1 fruit fly cellular context compared by ENCODE assay signal in genomic region chr3R:16337053-16337385, dm6.
TF ChIP-seq lines count a peak whose summit lies in the region.

No protein-coding gene starts in this region.

TF ChIP-seq in whole organism, embryonic, 481 proteins besides CTCF, POLR2A, EP300 and RAD21 (continued from another document and continues in another):
- TF ChIP-seq odd (GFP tag; optimal IDR thresholded peaks at IDR 0.05; lab: Kevin White, UChicago) (no peak), dmrt99B (tag; optimal IDR thresholded peaks at IDR 0.05; lab: Kevin White, UChicago) (peak; percentile 37), CG9727 (GFP tag; optimal IDR thresholded peaks at IDR 0.05; lab: Kevin White, UChicago) (peak; percentile 84), HLH3B (GFP tag; IDR thresholded peaks at IDR 0.05; lab: Robert Waterston, UW) (peak; percentile 36; the same call in 1 of the 2 replicates), Doc2 (GFP tag; IDR thresholded peaks at IDR 0.05; lab: Robert Waterston, UW) (no peak), Ets65A (GFP tag; lab: Kevin White, UChicago) (peak; percentile 3), GATAe (GFP tag; conservative IDR thresholded peaks at IDR 0.05; lab: Robert Waterston, UW) (no peak), CG8944 (GFP tag; optimal IDR thresholded peaks at IDR 0.05; lab: Kevin White, UChicago) (peak; percentile 59), pan (optimal IDR thresholded peaks at IDR 0.05; lab: Kevin White, UChicago) (no peak), pan (GFP tag; optimal IDR thresholded peaks at IDR 0.05 in 1 of 2, IDR thresholded peaks at IDR 0.05 in 1 of 2) (peak in 1 of 2 experiments; percentile 27), D (optimal IDR thresholded peaks at IDR 0.05; lab: Kevin White, UChicago) (peak; percentile 75), D (GFP tag; optimal IDR thresholded peaks at IDR 0.05; lab: Kevin White, UChicago) (peak; percentile 70), CG16813 (GFP tag; IDR thresholded peaks at IDR 0.05; lab: Robert Waterston, UW; ENCODE audit: partially characterized antibody) (no peak), CG10147 (GFP tag; optimal IDR thresholded peaks at IDR 0.05; lab: Kevin White, UChicago) (no peak), tup (GFP tag; optimal IDR thresholded peaks at IDR 0.05; lab: Kevin White, UChicago) (peak; percentile 16), Usf (GFP tag; optimal IDR thresholded peaks at IDR 0.05; lab: Kevin White, UChicago) (peak; percentile 28), row (GFP tag; IDR thresholded peaks at IDR 0.05; lab: Robert Waterston, UW) (peak; percentile 77), CG10274 (GFP tag; optimal IDR thresholded peaks at IDR 0.05; lab: Kevin White, UChicago) (peak; percentile 31), croc (GFP tag; conservative IDR thresholded peaks at IDR 0.05; lab: Robert Waterston, UW) (peak; percentile 50), CG9609 (GFP tag; optimal IDR thresholded peaks at IDR 0.05; lab: Kevin White, UChicago) (peak; percentile 55), zf30C (GFP tag; optimal IDR thresholded peaks at IDR 0.05; lab: Kevin White, UChicago) (peak; percentile 98), CG1647 (GFP tag; optimal IDR thresholded peaks at IDR 0.05; lab: Kevin White, UChicago) (peak; percentile 17), CG15696 (tag; optimal IDR thresholded peaks at IDR 0.05; lab: Kevin White, UChicago) (peak; percentile 88), eyg (GFP tag; optimal IDR thresholded peaks at IDR 0.05; lab: Kevin White, UChicago) (no peak), CG8765 (GFP tag; IDR thresholded peaks at IDR 0.05; lab: Robert Waterston, UW) (peak; percentile 79), her (GFP tag; optimal IDR thresholded peaks at IDR 0.05; lab: Kevin White, UChicago) (no peak), NK7.1 (GFP tag; optimal IDR thresholded peaks at IDR 0.05; lab: Kevin White, UChicago) (no peak), CG9215 (GFP tag; IDR thresholded peaks at IDR 0.05; lab: Robert Waterston, UW) (no peak), CG3726 (GFP tag; IDR thresholded peaks at IDR 0.05; lab: Robert Waterston, UW) (peak; percentile 65; the same call in 1 of the 3 replicates), sens (GFP tag; lab: Kevin White, UChicago) (peak; percentile 97), CG2712 (tag; optimal IDR thresholded peaks at IDR 0.05; lab: Kevin White, UChicago) (peak; percentile 85), dati (GFP tag; IDR thresholded peaks at IDR 0.05; lab: Robert Waterston, UW) (0 out of 2 replicates have a peak, but pooled peaks have one; percentile 27), CG31224 (GFP tag; IDR thresholded peaks at IDR 0.05; lab: Robert Waterston, UW) (no peak), CG17361 (GFP tag; IDR thresholded peaks at IDR 0.05; lab: Robert Waterston, UW) (peak; percentile 29; the same call in 1 of the 3 replicates), Stat92E (GFP tag; optimal IDR thresholded peaks at IDR 0.05; lab: Kevin White, UChicago) (peak in 1 of 3 experiments; percentile 25), CG4820 (GFP tag; optimal IDR thresholded peaks at IDR 0.05; lab: Kevin White, UChicago) (peak; percentile 61), Mes4 (GFP tag; optimal IDR thresholded peaks at IDR 0.05; lab: Kevin White, UChicago) (peak; percentile 12), dpn (GFP tag; optimal IDR thresholded peaks at IDR 0.05; lab: Kevin White, UChicago) (peak; percentile 18 to 30), CG3163 (GFP tag; optimal IDR thresholded peaks at IDR 0.05; lab: Kevin White, UChicago) (no peak), TFAM (GFP tag; optimal IDR thresholded peaks at IDR 0.05; lab: Kevin White, UChicago) (peak; percentile 4), CG6272 (GFP tag; IDR thresholded peaks at IDR 0.05; lab: Robert Waterston, UW) (0 out of 2 replicates have a peak, but pooled peaks have one; percentile 27), Hr3 (GFP tag; optimal IDR thresholded peaks at IDR 0.05; lab: Kevin White, UChicago) (peak; percentile 56), CG7839 (tag; optimal IDR thresholded peaks at IDR 0.05; lab: Kevin White, UChicago) (peak; percentile 57), MBD-R2 (GFP tag; IDR thresholded peaks at IDR 0.05; lab: Robert Waterston, UW) (no peak), az2 (GFP tag; optimal IDR thresholded peaks at IDR 0.05; lab: Kevin White, UChicago) (peak; percentile 62), CG12104 (GFP tag; optimal IDR thresholded peaks at IDR 0.05; lab: Kevin White, UChicago) (peak; percentile 40), CG7786 (GFP tag; optimal IDR thresholded peaks at IDR 0.05; lab: Kevin White, UChicago) (peak; percentile 51), CG4730 (GFP tag; IDR thresholded peaks at IDR 0.05; lab: Robert Waterston, UW) (peak; percentile 28; the same call in 1 of the 2 replicates), z (GFP tag; IDR thresholded peaks at IDR 0.05; lab: Robert Waterston, UW) (peak; percentile 45; the same call in 1 of the 3 replicates), CG30403 (GFP tag; optimal IDR thresholded peaks at IDR 0.05; lab: Kevin White, UChicago) (peak; percentile 48), CG18262 (tag; optimal IDR thresholded peaks at IDR 0.05; lab: Kevin White, UChicago) (peak; percentile 83), CG2202 (tag; optimal IDR thresholded peaks at IDR 0.05; lab: Kevin White, UChicago) (peak; percentile 74), psq (GFP tag; optimal IDR thresholded peaks at IDR 0.05; lab: Kevin White, UChicago) (peak; percentile 5), Atf6 (GFP tag; IDR thresholded peaks at IDR 0.05; lab: Robert Waterston, UW) (no peak), Sry-δ (GFP tag; optimal IDR thresholded peaks at IDR 0.05; lab: Kevin White, UChicago) (peak; percentile 15), CG10267 (tag; optimal IDR thresholded peaks at IDR 0.05; lab: Kevin White, UChicago) (peak; percentile 78), CG1602 (GFP tag; optimal IDR thresholded peaks at IDR 0.05; lab: Kevin White, UChicago) (peak; percentile 71), D19B (GFP tag; optimal IDR thresholded peaks at IDR 0.05; lab: Kevin White, UChicago) (no peak), CG3847 (GFP tag; IDR thresholded peaks at IDR 0.05; lab: Robert Waterston, UW) (0 out of 2 replicates have a peak, but pooled peaks have one; percentile 6), Spps (tag; optimal IDR thresholded peaks at IDR 0.05; lab: Kevin White, UChicago) (peak; percentile 78), sim (GFP tag; IDR thresholded peaks at IDR 0.05; lab: Robert Waterston, UW) (peak; percentile 52; the same call in 1 of the 2 replicates), tx (GFP tag; optimal IDR thresholded peaks at IDR 0.05; lab: Kevin White, UChicago) (peak; percentile 35), bsh (GFP tag; optimal IDR thresholded peaks at IDR 0.05; lab: Kevin White, UChicago) (peak; percentile 56 to 74), CHES-1-like (GFP tag; optimal IDR thresholded peaks at IDR 0.05; lab: Kevin White, UChicago) (peak; percentile 26), tin (GFP tag; optimal IDR thresholded peaks at IDR 0.05; lab: Kevin White, UChicago) (peak; percentile 69), pros (GFP tag; optimal IDR thresholded peaks at IDR 0.05; lab: Kevin White, UChicago) (peak; percentile 42), Jarid2 (GFP tag; optimal IDR thresholded peaks at IDR 0.05; lab: Kevin White, UChicago) (peak; percentile 6), Hand (GFP tag; optimal IDR thresholded peaks at IDR 0.05; lab: Kevin White, UChicago) (no peak), CG8359 (GFP tag; optimal IDR thresholded peaks at IDR 0.05; lab: Kevin White, UChicago; ENCODE audit: borderline replicate concordance) (peak; percentile 63), Bdp1 (GFP tag; optimal IDR thresholded peaks at IDR 0.05; lab: Kevin White, UChicago) (peak; percentile 42), btn (GFP tag; optimal IDR thresholded peaks at IDR 0.05; lab: Kevin White, UChicago) (peak; percentile 51), CG12391 (tag; optimal IDR thresholded peaks at IDR 0.05; lab: Kevin White, UChicago) (peak; percentile 76), repo (GFP tag; optimal IDR thresholded peaks at IDR 0.05; lab: Kevin White, UChicago) (no peak), HHEX (GFP tag; optimal IDR thresholded peaks at IDR 0.05; lab: Kevin White, UChicago) (peak; percentile 20), CG1529 (GFP tag; optimal IDR thresholded peaks at IDR 0.05; lab: Kevin White, UChicago) (peak; percentile 2), CG16815 (GFP tag; optimal IDR thresholded peaks at IDR 0.05; lab: Kevin White, UChicago) (peak; percentile 77), NFAT (GFP tag; IDR thresholded peaks at IDR 0.05; lab: Robert Waterston, UW) (no peak), jumu (GFP tag; optimal IDR thresholded peaks at IDR 0.05; lab: Kevin White, UChicago) (peak; percentile 67), ac (GFP tag; optimal IDR thresholded peaks at IDR 0.05; lab: Kevin White, UChicago) (peak; percentile 91), Fer3 (tag; optimal IDR thresholded peaks at IDR 0.05; lab: Kevin White, UChicago) (peak; percentile 20), gsb-n (tag; optimal IDR thresholded peaks at IDR 0.05; lab: Kevin White, UChicago) (peak; percentile 85), ranshi (GFP tag; IDR thresholded peaks at IDR 0.05; lab: Robert Waterston, UW) (0 out of 2 replicates have a peak, but pooled peaks have one; percentile 50), CG4424 (GFP tag; optimal IDR thresholded peaks at IDR 0.05; lab: Kevin White, UChicago) (peak; percentile 76), CG15479 (GFP tag; optimal IDR thresholded peaks at IDR 0.05; lab: Kevin White, UChicago) (peak; percentile 88), Hr78 (GFP tag; optimal IDR thresholded peaks at IDR 0.05; lab: Kevin White, UChicago) (peak in 1 of 2 experiments; percentile 56), Atf3 (GFP tag; optimal IDR thresholded peaks at IDR 0.05; lab: Kevin White, UChicago) (peak; percentile 35), ken (GFP tag; IDR thresholded peaks at IDR 0.05; lab: Robert Waterston, UW) (0 out of 3 replicates have a peak, but pooled peaks have one; percentile 16), CG2678 (tag; optimal IDR thresholded peaks at IDR 0.05; lab: Kevin White, UChicago) (peak; percentile 27), Ptx1 (GFP tag; IDR thresholded peaks at IDR 0.05; lab: Robert Waterston, UW) (peak; percentile 27; the same call in 1 of the 2 replicates), CG6689 (GFP tag; IDR thresholded peaks at IDR 0.05; lab: Robert Waterston, UW) (peak; percentile 61), ftz-f1 (GFP tag; optimal IDR thresholded peaks at IDR 0.05; lab: Kevin White, UChicago) (no peak), cas (GFP tag; IDR thresholded peaks at IDR 0.05; lab: Robert Waterston, UW) (0 out of 2 replicates have a peak, but pooled peaks have one; percentile 6), org-1 (GFP tag; optimal IDR thresholded peaks at IDR 0.05; lab: Kevin White, UChicago) (peak; percentile 38), jing (GFP tag; optimal IDR thresholded peaks at IDR 0.05; lab: Kevin White, UChicago) (peak; percentile 24), lov (optimal IDR thresholded peaks at IDR 0.05; lab: Kevin White, UChicago) (no peak), lov (GFP tag; IDR thresholded peaks at IDR 0.05; lab: Robert Waterston, UW) (peak; percentile 46; the same call in 1 of the 3 replicates), ems (GFP tag; optimal IDR thresholded peaks at IDR 0.05; lab: Kevin White, UChicago) (no peak), esg (GFP tag; conservative IDR thresholded peaks at IDR 0.05; lab: Robert Waterston, UW) (peak; percentile 45), vfl (GFP tag; optimal IDR thresholded peaks at IDR 0.05; lab: Kevin White, UChicago) (no peak), BEAF-32 (GFP tag; optimal IDR thresholded peaks at IDR 0.05; lab: Kevin White, UChicago) (no peak), Drgx (GFP tag; IDR thresholded peaks at IDR 0.05; lab: Robert Waterston, UW) (peak; percentile 51; the same call in 1 of the 2 replicates), zfh1 (GFP tag; IDR thresholded peaks at IDR 0.05; lab: Robert Waterston, UW) (peak; percentile 82), grn (GFP tag; optimal IDR thresholded peaks at IDR 0.05; lab: Kevin White, UChicago) (no peak), ssp (GFP tag; IDR thresholded peaks at IDR 0.05; lab: Robert Waterston, UW) (peak; percentile 45; the same call in 1 of the 2 replicates), CG34422 (GFP tag; IDR thresholded peaks at IDR 0.05; lab: Robert Waterston, UW) (peak; percentile 77; the same call in 2 of the 3 replicates), oc (tag; optimal IDR thresholded peaks at IDR 0.05; lab: Kevin White, UChicago) (peak; percentile 36), CG11093 (GFP tag; IDR thresholded peaks at IDR 0.05; lab: Robert Waterston, UW) (peak; percentile 52; the same call in 2 of the 3 replicates), NC2β (GFP tag; optimal IDR thresholded peaks at IDR 0.05; lab: Kevin White, UChicago) (peak; percentile 55), ase (GFP tag; IDR thresholded peaks at IDR 0.05; lab: Robert Waterston, UW) (no peak), Xbp1 (GFP tag; optimal IDR thresholded peaks at IDR 0.05; lab: Kevin White, UChicago) (peak; percentile 40), CG8089 (GFP tag; optimal IDR thresholded peaks at IDR 0.05; lab: Kevin White, UChicago) (no peak), scrt (GFP tag; optimal IDR thresholded peaks at IDR 0.05; lab: Kevin White, UChicago) (no peak), Elba2 (GFP tag; optimal IDR thresholded peaks at IDR 0.05; lab: Kevin White, UChicago) (peak; percentile 39), stwl (tag; optimal IDR thresholded peaks at IDR 0.05; lab: Kevin White, UChicago) (peak; percentile 45), Ets97D (GFP tag; optimal IDR thresholded peaks at IDR 0.05; lab: Kevin White, UChicago) (peak; percentile 22), chif (GFP tag; optimal IDR thresholded peaks at IDR 0.05; lab: Kevin White, UChicago) (peak; percentile 65 to 80), Blimp-1 (GFP tag; optimal IDR thresholded peaks at IDR 0.05; lab: Kevin White, UChicago) (peak; percentile 62), slbo (GFP tag; IDR thresholded peaks at IDR 0.05; lab: Robert Waterston, UW) (no peak), MESR4 (GFP tag; optimal IDR thresholded peaks at IDR 0.05; lab: Kevin White, UChicago) (no peak), CG32767 (GFP tag; IDR thresholded peaks at IDR 0.05; lab: Robert Waterston, UW) (peak; percentile 32; the same call in 1 of the 2 replicates), phol (tag; optimal IDR thresholded peaks at IDR 0.05; lab: Kevin White, UChicago) (peak; percentile 78), gcm (GFP tag; optimal IDR thresholded peaks at IDR 0.05; lab: Kevin White, UChicago) (peak; percentile 66), Atf-2 (GFP tag; optimal IDR thresholded peaks at IDR 0.05; lab: Kevin White, UChicago) (peak; percentile 24), grau (tag; optimal IDR thresholded peaks at IDR 0.05; lab: Kevin White, UChicago) (peak; percentile 43), CG10366 (GFP tag; IDR thresholded peaks at IDR 0.05; lab: Robert Waterston, UW) (peak; percentile 50), CG16863 (GFP tag; optimal IDR thresholded peaks at IDR 0.05; lab: Kevin White, UChicago) (peak; percentile 45), CG33557 (GFP tag; optimal IDR thresholded peaks at IDR 0.05; lab: Kevin White, UChicago) (peak; percentile 64), pum (GFP tag; optimal IDR thresholded peaks at IDR 0.05; lab: Kevin White, UChicago) (peak; percentile 70), fd3F (GFP tag; optimal IDR thresholded peaks at IDR 0.05; lab: Kevin White, UChicago) (no peak)
